Fruit fly (Drosophila melanogaster): ENCODE data around the gene CG46426.
A peak's percentile ranks its signal among the peaks of the same experiment; 100 is the strongest.

CG46426 gene

dm6 chr2L:11807697-11808226, 34.9 kb upstream of the CG46426 start (continued):
- TF ChIP-seq chn (GFP tag; optimal IDR thresholded peaks at IDR 0.05): no peak
- 0 out of 2 replicates have a peak, but pooled peaks have one; percentile 23 for TF ChIP-seq Dref (GFP tag; IDR thresholded peaks at IDR 0.05)
- no peak for TF ChIP-seq usp (GFP tag; optimal IDR thresholded peaks at IDR 0.05)
- TF ChIP-seq lbe (GFP tag; optimal IDR thresholded peaks at IDR 0.05): no peak
- TF ChIP-seq Mes4 (GFP tag; optimal IDR thresholded peaks at IDR 0.05): peak; percentile 48

- TF ChIP-seq insv (GFP tag; optimal IDR thresholded peaks at IDR 0.05): no peak
- TF ChIP-seq CG6175 (GFP tag; IDR thresholded peaks at IDR 0.05): no peak
- peak; percentile 11; the same call in 1 of the 2 replicates for TF ChIP-seq CG31441 (GFP tag; IDR thresholded peaks at IDR 0.05)
- no peak for TF ChIP-seq CG9876 (GFP tag; optimal IDR thresholded peaks at IDR 0.05)
- TF ChIP-seq Sry-β (GFP tag; optimal IDR thresholded peaks at IDR 0.05): peak; percentile 95
- peak; percentile 55 for TF ChIP-seq CG17361 (GFP tag; IDR thresholded peaks at IDR 0.05)
- TF ChIP-seq chn (GFP tag; optimal IDR thresholded peaks at IDR 0.05): no peak
- peak; percentile 18 for TF ChIP-seq Ssrp (tag; optimal IDR thresholded peaks at IDR 0.05)
- TF ChIP-seq Ets65A (GFP tag): peak; percentile 62
- TF ChIP-seq CG2678 (tag; optimal IDR thresholded peaks at IDR 0.05): peak; percentile 16
- TF ChIP-seq lola (GFP tag; optimal IDR thresholded peaks at IDR 0.05): peak in 1 of 3 experiments; percentile 32
- peak; percentile 10 for TF ChIP-seq CG18619 (GFP tag; optimal IDR thresholded peaks at IDR 0.05)
- TF ChIP-seq CG9727 (GFP tag; optimal IDR thresholded peaks at IDR 0.05): peak; percentile 1
- TF ChIP-seq gem (tag; optimal IDR thresholded peaks at IDR 0.05): peak; percentile 40
- peak; percentile 48 for TF ChIP-seq CoRest (tag; optimal IDR thresholded peaks at IDR 0.05)
Observed at dm6 chr2L:11808327-11808701, 34.3 kb upstream of the CG46426 start.

dm6 chr2L:11808702-11809583, 33.7 kb upstream of the CG46426 start, which contains the start of gene crol:
TSS of gene crol (minus strand) at chr2L:11809438.
- TF ChIP-seq CG43689 (GFP tag; IDR thresholded peaks at IDR 0.05) (no peak), Xbp1 (GFP tag; optimal IDR thresholded peaks at IDR 0.05) (no peak), D19A (tag; optimal IDR thresholded peaks at IDR 0.05) (no peak), repo (GFP tag; optimal IDR thresholded peaks at IDR 0.05) (no peak), CG9215 (GFP tag; IDR thresholded peaks at IDR 0.05) (no peak), CG2875 (GFP tag; optimal IDR thresholded peaks at IDR 0.05) (no peak), twi (tag; optimal IDR thresholded peaks at IDR 0.05) (no peak), HmgZ (tag; optimal IDR thresholded peaks at IDR 0.05) (peak; percentile 48), lola (GFP tag; optimal IDR thresholded peaks at IDR 0.05) (peak in 1 of 3 experiments; percentile 13), CG12744 (GFP tag; optimal IDR thresholded peaks at IDR 0.05) (no peak), sqz (GFP tag; optimal IDR thresholded peaks at IDR 0.05) (peak; percentile 14), odd (GFP tag; optimal IDR thresholded peaks at IDR 0.05) (no peak), hb (GFP tag; IDR thresholded peaks at IDR 0.05; ENCODE audit: partially characterized antibody) (peak; percentile 67; the same call in 2 of the 3 replicates), CG5180 (GFP tag; optimal IDR thresholded peaks at IDR 0.05) (no peak), CG6765 (GFP tag; optimal IDR thresholded peaks at IDR 0.05) (no peak), CG17912 (GFP tag; optimal IDR thresholded peaks at IDR 0.05) (no peak), CG7745 (tag; optimal IDR thresholded peaks at IDR 0.05) (no peak), gro (GFP tag; optimal IDR thresholded peaks at IDR 0.05) (no peak), bowl (GFP tag; IDR thresholded peaks at IDR 0.05) (no peak), hkb (optimal IDR thresholded peaks at IDR 0.05) (no peak), hkb (GFP tag; IDR thresholded peaks at IDR 0.05) (peak; percentile 28; the same call in 1 of the 2 replicates), hth (optimal IDR thresholded peaks at IDR 0.05) (no peak), Oli (tag; optimal IDR thresholded peaks at IDR 0.05) (no peak), CG4820 (GFP tag; optimal IDR thresholded peaks at IDR 0.05) (no peak), sna (GFP tag; IDR thresholded peaks at IDR 0.05; ENCODE audit: partially characterized antibody) (peak; percentile 80), croc (GFP tag; conservative IDR thresholded peaks at IDR 0.05) (no peak), CG8944 (GFP tag; optimal IDR thresholded peaks at IDR 0.05) (no peak), CG11398 (GFP tag; optimal IDR thresholded peaks at IDR 0.05) (no peak), C15 (GFP tag; IDR thresholded peaks at IDR 0.05) (no peak)
